Worm (Caenorhabditis elegans): Measurements from ENCODE around the gene idpa-2.

DNA sequence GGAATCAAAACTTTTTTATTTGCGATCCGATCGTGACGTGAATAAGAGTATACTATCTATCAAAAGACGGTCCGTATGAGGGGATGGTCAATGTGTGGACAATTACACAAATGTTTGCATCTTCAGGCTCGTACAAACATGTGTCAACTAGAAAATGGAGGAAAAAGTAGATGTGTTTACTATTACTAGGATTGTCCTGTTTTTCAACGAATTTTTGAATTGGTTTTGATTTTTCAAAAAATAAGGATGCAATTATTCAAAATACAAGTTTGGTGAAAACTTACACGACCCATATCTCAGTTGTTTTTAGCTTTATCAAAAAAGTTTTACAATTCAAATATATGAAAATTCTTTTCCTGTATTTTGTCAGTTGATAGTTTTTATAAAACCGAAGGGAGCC lies 37.3 kb downstream of the idpa-2 start, which contains the start of gene K08F8.7:
- TF ChIP-seq him-1 (tag; optimal IDR thresholded peaks at IDR 0.05) (no peak), dao-5 (tag; optimal IDR thresholded peaks at IDR 0.05) (no peak), W03F9.2 (tag; optimal IDR thresholded peaks at IDR 0.05) (no peak)

Data from whole organism, L4/young adult.